Comparison of ENCODE assay signal across 4 fruit fly cellular contexts in the genomic region with DNA sequence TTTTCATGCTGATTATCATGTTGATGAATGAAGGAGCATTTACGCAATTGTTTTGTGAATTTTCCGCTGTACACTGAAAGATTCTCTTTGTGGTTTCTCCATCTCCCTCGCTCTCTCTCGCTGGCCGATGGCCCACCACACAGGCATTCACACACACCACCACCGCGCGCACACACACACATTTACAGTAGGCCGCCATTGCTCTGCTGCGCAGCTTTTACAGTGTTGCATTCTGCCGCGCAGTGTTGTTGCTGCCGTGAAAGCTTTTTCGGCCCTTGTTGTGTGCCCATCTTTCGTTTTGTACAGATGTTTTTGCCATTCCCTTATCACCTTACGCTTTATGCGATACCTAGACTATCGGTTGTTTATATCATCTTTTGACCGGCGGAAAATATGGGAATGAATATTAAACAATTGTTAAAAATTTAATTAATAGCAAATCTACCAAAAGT.
TF ChIP-seq lines count a peak whose summit lies in the region.

No protein-coding gene starts in this region.

TF ChIP-seq in whole organism, adult, 20 proteins besides CTCF, POLR2A, EP300 and RAD21 (continued from another document):
- peak; percentile 15 for TF ChIP-seq CG11617 (GFP tag; optimal IDR thresholded peaks at IDR 0.05; lab: Kevin White, UChicago)
- peak; percentile 25 for TF ChIP-seq toe (GFP tag; optimal IDR thresholded peaks at IDR 0.05; lab: Kevin White, UChicago)
- peak; percentile 49 for TF ChIP-seq pad (GFP tag; optimal IDR thresholded peaks at IDR 0.05; lab: Kevin White, UChicago)
TF ChIP-seq in whole organism, adult: peak in this region for 12.

TF ChIP-seq in whole organism, embryonic, 481 proteins besides CTCF, POLR2A, EP300 and RAD21 (continued from another document and continues in another):
- TF ChIP-seq NC2α (GFP tag; optimal IDR thresholded peaks at IDR 0.05; lab: Kevin White, UChicago) = no peak
- TF ChIP-seq vvl (GFP tag; IDR thresholded peaks at IDR 0.05; lab: Robert Waterston, UW) = peak; percentile 57
- TF ChIP-seq CG16779 (GFP tag; IDR thresholded peaks at IDR 0.05; lab: Robert Waterston, UW) = no peak
- no peak for TF ChIP-seq E2f1 (GFP tag; IDR thresholded peaks at IDR 0.05; lab: Robert Waterston, UW)
- peak; percentile 8 for TF ChIP-seq CG15269 (tag; optimal IDR thresholded peaks at IDR 0.05; lab: Kevin White, UChicago)
- TF ChIP-seq Ets97D (GFP tag; optimal IDR thresholded peaks at IDR 0.05; lab: Kevin White, UChicago) = peak; percentile 71
- TF ChIP-seq dmrt99B (tag; optimal IDR thresholded peaks at IDR 0.05; lab: Kevin White, UChicago) = no peak
- no peak for TF ChIP-seq CG8388 (GFP tag; optimal IDR thresholded peaks at IDR 0.05; lab: Kevin White, UChicago)
- no peak for TF ChIP-seq CG12071 (GFP tag; optimal IDR thresholded peaks at IDR 0.05; lab: Kevin White, UChicago)
- TF ChIP-seq CG4854 (GFP tag; optimal IDR thresholded peaks at IDR 0.05; lab: Kevin White, UChicago) = no peak
- TF ChIP-seq D19A (tag; optimal IDR thresholded peaks at IDR 0.05; lab: Kevin White, UChicago) = peak; percentile 62
- no peak for TF ChIP-seq Six4 (GFP tag; optimal IDR thresholded peaks at IDR 0.05; lab: Kevin White, UChicago)
- peak; percentile 21; the same call in 1 of the 2 replicates for TF ChIP-seq MBD-R2 (GFP tag; IDR thresholded peaks at IDR 0.05; lab: Robert Waterston, UW)
- TF ChIP-seq CG33213 (GFP tag; optimal IDR thresholded peaks at IDR 0.05; lab: Kevin White, UChicago) = peak; percentile 27
- no peak for TF ChIP-seq da (GFP tag; optimal IDR thresholded peaks at IDR 0.05; lab: Kevin White, UChicago)
- TF ChIP-seq schlank (tag; optimal IDR thresholded peaks at IDR 0.05; lab: Kevin White, UChicago) = no peak
- TF ChIP-seq Dad (GFP tag; optimal IDR thresholded peaks at IDR 0.05; lab: Kevin White, UChicago) = peak; percentile 12
- no peak for TF ChIP-seq Camta (GFP tag; optimal IDR thresholded peaks at IDR 0.05; lab: Kevin White, UChicago)
- no peak for TF ChIP-seq CG1024 (GFP tag; IDR thresholded peaks at IDR 0.05; lab: Robert Waterston, UW)
- TF ChIP-seq Kr (GFP tag; optimal IDR thresholded peaks at IDR 0.05; lab: Kevin White, UChicago) = no peak
- TF ChIP-seq Hr78 (GFP tag; optimal IDR thresholded peaks at IDR 0.05; lab: Kevin White, UChicago) = no peak
- no peak for TF ChIP-seq ara (GFP tag; IDR thresholded peaks at IDR 0.05; lab: Robert Waterston, UW)
- TF ChIP-seq unc-4 (GFP tag; IDR thresholded peaks at IDR 0.05; lab: Robert Waterston, UW; ENCODE audit: partially characterized antibody) = peak; percentile 80
- TF ChIP-seq zen2 (GFP tag; IDR thresholded peaks at IDR 0.05; lab: Robert Waterston, UW; ENCODE audit: partially characterized antibody) = peak; percentile 58; the same call in 1 of the 3 replicates
- TF ChIP-seq kay (GFP tag; optimal IDR thresholded peaks at IDR 0.05; lab: Kevin White, UChicago) = no peak
- TF ChIP-seq onecut (GFP tag; IDR thresholded peaks at IDR 0.05; lab: Robert Waterston, UW) = no peak
- TF ChIP-seq jing (GFP tag; optimal IDR thresholded peaks at IDR 0.05; lab: Kevin White, UChicago) = no peak
- peak; percentile 68 for TF ChIP-seq knrl (GFP tag; IDR thresholded peaks at IDR 0.05; lab: Robert Waterston, UW; ENCODE audit: partially characterized antibody)
- no peak for TF ChIP-seq Mad (GFP tag; optimal IDR thresholded peaks at IDR 0.05; lab: Kevin White, UChicago)
- TF ChIP-seq CG3995 (GFP tag; optimal IDR thresholded peaks at IDR 0.05; lab: Kevin White, UChicago) = no peak
- no peak for TF ChIP-seq fd102C (GFP tag; optimal IDR thresholded peaks at IDR 0.05; lab: Kevin White, UChicago)
- TF ChIP-seq CG9876 (GFP tag; optimal IDR thresholded peaks at IDR 0.05; lab: Kevin White, UChicago) = no peak
- no peak for TF ChIP-seq CG7745 (tag; optimal IDR thresholded peaks at IDR 0.05; lab: Kevin White, UChicago)
- TF ChIP-seq jigr1 (GFP tag; IDR thresholded peaks at IDR 0.05; lab: Robert Waterston, UW) = no peak
- TF ChIP-seq wor (GFP tag; IDR thresholded peaks at IDR 0.05; lab: Robert Waterston, UW) = no peak
- peak; percentile 8; the same call in 1 of the 3 replicates for TF ChIP-seq CG34422 (GFP tag; IDR thresholded peaks at IDR 0.05; lab: Robert Waterston, UW)
- no peak for TF ChIP-seq Hr51 (GFP tag; optimal IDR thresholded peaks at IDR 0.05; lab: Kevin White, UChicago)
- TF ChIP-seq nmo (GFP tag; optimal IDR thresholded peaks at IDR 0.05; lab: Kevin White, UChicago) = peak; percentile 6
- peak in 1 of 2 experiments; percentile 4 for TF ChIP-seq bsh (GFP tag; optimal IDR thresholded peaks at IDR 0.05; lab: Kevin White, UChicago)
- no peak for TF ChIP-seq scrt (GFP tag; optimal IDR thresholded peaks at IDR 0.05; lab: Kevin White, UChicago)
- peak; percentile 53; the same call in 1 of the 2 replicates for TF ChIP-seq CG42726 (GFP tag; IDR thresholded peaks at IDR 0.05; lab: Robert Waterston, UW; ENCODE audit: partially characterized antibody)

TF ChIP-seq in whole organism, prepupa, 60 proteins besides CTCF, POLR2A, EP300 and RAD21 (continued from another document):
- TF ChIP-seq eg (GFP tag; IDR thresholded peaks at IDR 0.05; lab: Robert Waterston, UW) (peak; percentile 28; the same call in 1 of the 3 replicates), cyc (GFP tag; optimal IDR thresholded peaks at IDR 0.05; lab: Kevin White, UChicago) (peak; percentile 29)
TF ChIP-seq in whole organism, prepupa: peak in this region for 14.

TF ChIP-seq in whole organism, wandering third instar larva, 38 proteins besides CTCF, POLR2A, EP300 and RAD21 (continued from another document):
- TF ChIP-seq pan (optimal IDR thresholded peaks at IDR 0.05; lab: Kevin White, UChicago) (no peak), dsf (GFP tag; optimal IDR thresholded peaks at IDR 0.05; lab: Kevin White, UChicago; ENCODE audit: borderline replicate concordance) (no peak), br (GFP tag; optimal IDR thresholded peaks at IDR 0.05; lab: Kevin White, UChicago) (peak; percentile 58), foxo (GFP tag; optimal IDR thresholded peaks at IDR 0.05; lab: Kevin White, UChicago) (peak in 1 of 2 experiments; percentile 45), Hr83 (GFP tag; optimal IDR thresholded peaks at IDR 0.05; lab: Kevin White, UChicago; ENCODE audit: poor library complexity, severe bottlenecking) (peak; percentile 79), Hr78 (GFP tag; optimal IDR thresholded peaks at IDR 0.05; lab: Kevin White, UChicago) (no peak), CG9705 (GFP tag; optimal IDR thresholded peaks at IDR 0.05; lab: Kevin White, UChicago) (peak; percentile 9), dl (GFP tag; optimal IDR thresholded peaks at IDR 0.05; lab: Kevin White, UChicago; ENCODE audit: insufficient read depth in 1 of 2, partially characterized antibody in 2 of 2) (peak in 1 of 2 experiments; percentile 52)
